Fruit fly (Drosophila melanogaster) whole organism, wandering third instar larva: ENCODE measurements around the gene CG11109.

Experiments
- CrebA ChIP-seq: fragments of 200-800 bp; sonication (Bioruptor generic); optimal IDR thresholded peaks from 2 replicates; lab custom pipeline; 2016; ENCODE audit warnings: missing biosample characterization, mild to moderate bottlenecking, missing genetic modification characterization, borderline replicate concordance
- Mio ChIP-seq: sonication (Bioruptor generic); optimal IDR thresholded peaks from 2 replicates; lab custom pipeline; 2016; ENCODE audit warnings: missing biosample characterization, missing genetic modification characterization
- N ChIP-seq: fragments of >200 bp; optimal IDR thresholded peaks from 2 replicates; lab custom pipeline; 2018; ENCODE audit warnings: missing biosample characterization, missing external identifiers, missing genetic modification characterization
- OdsH ChIP-seq: fragments of 200-800 bp; sonication (Bioruptor generic); optimal IDR thresholded peaks from 2 replicates; lab custom pipeline; 2016; ENCODE audit warnings: missing biosample characterization, mild to moderate bottlenecking, missing genetic modification characterization
- dmrt93B ChIP-seq: fragments of 200-800 bp; sonication (Bioruptor generic); optimal IDR thresholded peaks from 2 replicates; lab custom pipeline; 2018; ENCODE audit warnings: missing biosample characterization, mild to moderate bottlenecking, missing genetic modification characterization
- dsf ChIP-seq: sonication (Bioruptor generic); optimal IDR thresholded peaks from 2 replicates; lab custom pipeline; 2016; ENCODE audit warnings: missing biosample characterization, missing genetic modification characterization, borderline replicate concordance
- ey ChIP-seq: fragments of 200-800 bp; sonication (Bioruptor generic); optimal IDR thresholded peaks from 2 replicates; lab custom pipeline; 2016; ENCODE audit warnings: missing biosample characterization, missing genetic modification characterization
- foxo ChIP-seq, 2 experiments: fragments of 200-800 bp; sonication (Bioruptor generic); optimal IDR thresholded peaks; 2 replicates in 1 of 2; 3 replicates in 1 of 2; lab custom pipeline; 2016 to 2017; ENCODE audit warnings: missing biosample characterization in 2 of 2, missing genetic modification characterization in 2 of 2
- fru ChIP-seq: fragments of 200-800 bp; sonication (Bioruptor generic); optimal IDR thresholded peaks from 3 replicates; lab custom pipeline; 2016; ENCODE audit warnings: missing biosample characterization, mild to moderate bottlenecking, missing genetic modification characterization
- lola ChIP-seq: fragments of >200 bp; optimal IDR thresholded peaks from 2 replicates; lab custom pipeline; 2017; ENCODE audit warnings: missing biosample characterization, missing genetic modification characterization
- psq ChIP-seq: fragments of 200-800 bp; sonication (Bioruptor generic); optimal IDR thresholded peaks from 3 replicates; lab custom pipeline; 2017; ENCODE audit warnings: missing biosample characterization, mild to moderate bottlenecking, missing genetic modification characterization, moderate library complexity
- sv ChIP-seq: fragments of 200-800 bp; sonication (Bioruptor generic); optimal IDR thresholded peaks from 3 replicates; lab custom pipeline; 2016; ENCODE audit warnings: missing biosample characterization, missing genetic modification characterization
- tai ChIP-seq: sonication (Bioruptor generic); optimal IDR thresholded peaks from 2 replicates; lab custom pipeline; 2016; ENCODE audit warnings: missing biosample characterization, missing genetic modification characterization
- woc ChIP-seq: sonication (Bioruptor generic); optimal IDR thresholded peaks from 2 replicates; lab custom pipeline; 2016; ENCODE audit warnings: missing biosample characterization, mild to moderate bottlenecking, missing genetic modification characterization

- TF ChIP-seq Mio (GFP tag; lab: Kevin White, UChicago) (no peak), OdsH (GFP tag; lab: Kevin White, UChicago) (no peak), tai (GFP tag; lab: Kevin White, UChicago) (no peak), dsf (GFP tag; lab: Kevin White, UChicago) (no peak), fru (GFP tag; lab: Kevin White, UChicago) (no peak), ey (GFP tag; lab: Kevin White, UChicago) (no peak), foxo (GFP tag; optimal IDR thresholded peaks at IDR 0.05; lab: Kevin White, UChicago) (no peak), dmrt93B (GFP tag; lab: Kevin White, UChicago) (no peak), CrebA (GFP tag; lab: Kevin White, UChicago) (no peak), woc (GFP tag; lab: Kevin White, UChicago) (no peak), psq (GFP tag; lab: Kevin White, UChicago) (no peak), sv (no peak), N (GFP tag; lab: Kevin White, UChicago) (no peak), lola (GFP tag; lab: Kevin White, UChicago) (no peak)
Observed at dm6 chr3L:22836768-22837167, 35.2 kb upstream of the CG11109 start, which contains the start of the genes CG11226 and CG45428.
